Fruit fly (Drosophila melanogaster) whole organism, embryonic: ENCODE measurements around the gene CG7766.

ENCODE experiments used
- Aef1 ChIP-seq: fragments of 200-800 bp; sonication (Bioruptor generic); IDR thresholded peaks from 3 replicates; pipeline ENCODE4 v1.3.6; 2022; ENCODE audit warnings: missing biosample characterization, missing genetic modification characterization
- Awh ChIP-seq: fragments of 200-800 bp; sonication (Bioruptor generic); IDR thresholded peaks from 2 replicates; pipeline ENCODE4, ENCODE4 v1.3.6; 2022; ENCODE audit warnings: missing biosample characterization, missing genetic modification characterization
- CG1233 ChIP-seq: fragments of 200-800 bp; sonication (Bioruptor generic); optimal IDR thresholded peaks from 4 replicates; lab custom pipeline; 2018; ENCODE audit warnings: missing biosample characterization, mild to moderate bottlenecking, missing genetic modification characterization
- CG13296 ChIP-seq: fragments of 200-800 bp; sonication (Bioruptor generic); optimal IDR thresholded peaks from 3 replicates; lab custom pipeline; 2018; ENCODE audit warnings: missing biosample characterization, mild to moderate bottlenecking, missing genetic modification characterization
- CG15269 ChIP-seq: fragments of 200-800 bp; sonication (Bioruptor generic); optimal IDR thresholded peaks from 2 replicates; lab custom pipeline; 2018; ENCODE audit warnings: missing biosample characterization, mild to moderate bottlenecking, missing genetic modification characterization, moderate library complexity
- CG17359 ChIP-seq: fragments of 200-800 bp; sonication (Bioruptor generic); optimal IDR thresholded peaks from 3 replicates; lab custom pipeline; 2018; ENCODE audit warnings: missing biosample characterization, mild to moderate bottlenecking, missing genetic modification characterization, moderate library complexity
- CG1832 ChIP-seq: fragments of 200-800 bp; sonication (Bioruptor generic); optimal IDR thresholded peaks from 2 replicates; lab custom pipeline; 2017; ENCODE audit warnings: missing biosample characterization, mild to moderate bottlenecking, missing genetic modification characterization, inconsistent platforms
- CG2678 ChIP-seq: fragments of 200-800 bp; sonication (Bioruptor generic); optimal IDR thresholded peaks from 3 replicates; lab custom pipeline; 2019; ENCODE audit warnings: missing biosample characterization, mild to moderate bottlenecking, missing genetic modification characterization, moderate library complexity
- CG31388 ChIP-seq: fragments of 200-800 bp; sonication (Bioruptor generic); optimal IDR thresholded peaks from 2 replicates; lab custom pipeline; 2016; ENCODE audit warnings: missing biosample characterization, missing genetic modification characterization
- CG31441 ChIP-seq: fragments of 200-800 bp; sonication (Bioruptor generic); IDR thresholded peaks from 2 replicates; pipeline ENCODE4 v1.3.6; 2022; ENCODE audit warnings: missing biosample characterization, missing genetic modification characterization
- CG32532 ChIP-seq: fragments of 200-800 bp; sonication (Bioruptor generic); IDR thresholded peaks from 2 replicates; pipeline ENCODE4 v1.3.6; 2022; ENCODE audit warnings: missing biosample characterization, missing genetic modification characterization
- CG34376 ChIP-seq: fragments of 200-800 bp; sonication (Bioruptor generic); optimal IDR thresholded peaks from 2 replicates; lab custom pipeline; 2018; ENCODE audit warnings: missing biosample characterization, mild to moderate bottlenecking, missing genetic modification characterization
- CG3847 ChIP-seq: fragments of 200-800 bp; sonication (Bioruptor generic); IDR thresholded peaks from 2 replicates; pipeline ENCODE4 v1.3.6; 2022; ENCODE audit warnings: missing biosample characterization, missing genetic modification characterization
- CG4282 ChIP-seq: fragments of 200-800 bp; sonication (Bioruptor generic); optimal IDR thresholded peaks from 2 replicates; lab custom pipeline; 2016; ENCODE audit warnings: missing biosample characterization, missing genetic modification characterization
- CG5180 ChIP-seq: fragments of 200-800 bp; sonication (Bioruptor generic); optimal IDR thresholded peaks from 3 replicates; lab custom pipeline; 2017; ENCODE audit warnings: missing biosample characterization, missing genetic modification characterization, mild to moderate bottlenecking, moderate library complexity, missing genetic modification reagents
- CG8281 ChIP-seq: fragments of 200-800 bp; sonication (Bioruptor generic); optimal IDR thresholded peaks from 2 replicates; lab custom pipeline; 2018; ENCODE audit warnings: missing biosample characterization, mild to moderate bottlenecking, missing genetic modification characterization, moderate library complexity
- CG8944 ChIP-seq: fragments of 200-800 bp; sonication (Bioruptor generic); optimal IDR thresholded peaks from 3 replicates; lab custom pipeline; 2016; ENCODE audit warnings: missing biosample characterization, missing genetic modification characterization
- Deaf1 ChIP-seq: fragments of 200-800 bp; optimal IDR thresholded peaks from 3 replicates; lab custom pipeline; 2019; ENCODE audit warnings: missing biosample characterization, mild to moderate bottlenecking, missing genetic modification characterization, moderate library complexity
- Dfd ChIP-seq, 2 experiments: fragments of >200 bp; optimal IDR thresholded peaks; 2 replicates each; lab custom pipeline; 2017; ENCODE audit warnings: missing biosample characterization in 2 of 2, missing genetic modification characterization in 2 of 2
- E2f2 ChIP-seq: fragments of 200-800 bp; sonication (Bioruptor generic); IDR thresholded peaks from 2 replicates; pipeline ENCODE4 v1.3.6; 2022; ENCODE audit warnings: missing biosample characterization, missing genetic modification characterization
- Fer1 ChIP-seq: fragments of 200-800 bp; sonication (Bioruptor generic); optimal IDR thresholded peaks from 2 replicates; lab custom pipeline; 2017; ENCODE audit warnings: missing biosample characterization, mild to moderate bottlenecking, missing genetic modification characterization
- Jarid2 ChIP-seq: fragments of 200-800 bp; sonication (Bioruptor generic); optimal IDR thresholded peaks from 3 replicates; lab custom pipeline; 2017; ENCODE audit warnings: mild to moderate bottlenecking, missing biosample characterization, missing genetic modification reagents, missing genetic modification characterization
- Max ChIP-seq: fragments of 200-800 bp; sonication (Bioruptor generic); optimal IDR thresholded peaks from 2 replicates; lab custom pipeline; 2016; ENCODE audit warnings: missing biosample characterization, mild to moderate bottlenecking, missing genetic modification characterization
- Meics ChIP-seq: fragments of 200-800 bp; sonication (Bioruptor generic); optimal IDR thresholded peaks from 2 replicates; lab custom pipeline; 2017; ENCODE audit warnings: missing biosample characterization, mild to moderate bottlenecking, missing genetic modification characterization
- NfI ChIP-seq: fragments of 200-800 bp; sonication (Bioruptor generic); optimal IDR thresholded peaks from 3 replicates; lab custom pipeline; 2018; ENCODE audit warnings: missing biosample characterization, mild to moderate bottlenecking, missing genetic modification characterization, moderate library complexity
- Oli ChIP-seq: fragments of 200-800 bp; sonication (Bioruptor generic); optimal IDR thresholded peaks from 2 replicates; lab custom pipeline; 2018; ENCODE audit warnings: missing biosample characterization, mild to moderate bottlenecking, missing genetic modification characterization, moderate library complexity
- PHDP ChIP-seq: fragments of 200-800 bp; sonication (Bioruptor generic); optimal IDR thresholded peaks from 3 replicates; lab custom pipeline; 2018; ENCODE audit warnings: missing biosample characterization, mild to moderate bottlenecking, missing genetic modification characterization, moderate library complexity
- Poxn ChIP-seq: fragments of 200-800 bp; sonication (Bioruptor generic); IDR thresholded peaks from 2 replicates; pipeline ENCODE4 v1.3.6; 2022; ENCODE audit warnings: missing biosample characterization, missing genetic modification characterization
- Scr ChIP-seq: fragments of 200-800 bp; sonication (Bioruptor generic); IDR thresholded peaks from 2 replicates; pipeline ENCODE4 v1.3.6; 2022; ENCODE audit warnings: missing biosample characterization, missing genetic modification characterization; ENCODE audit not compliant: partially characterized antibody
- Stat92E ChIP-seq, 3 experiments: fragments of >200 bp in 2 of 3; fragments of 200-800 bp in 1 of 3; sonication (Bioruptor generic) in 1 of 3; optimal IDR thresholded peaks; 2 replicates each; lab custom pipeline; 2017 to 2019; ENCODE audit warnings: missing biosample characterization in 3 of 3, missing genetic modification characterization in 3 of 3, mild to moderate bottlenecking in 1 of 3, moderate library complexity in 1 of 3
- amos ChIP-seq: fragments of 200-800 bp; sonication (Bioruptor generic); IDR thresholded peaks from 2 replicates; pipeline ENCODE4 v1.3.6; 2022; ENCODE audit warnings: missing biosample characterization, missing genetic modification characterization; ENCODE audit not compliant: partially characterized antibody
- az2 ChIP-seq: fragments of 200-800 bp; sonication (Bioruptor generic); optimal IDR thresholded peaks from 3 replicates; lab custom pipeline; 2016; ENCODE audit warnings: missing biosample characterization, missing genetic modification characterization
- corto ChIP-seq: fragments of 200-800 bp; sonication (Bioruptor generic); optimal IDR thresholded peaks from 2 replicates; lab custom pipeline; 2016; ENCODE audit warnings: missing biosample characterization, mild to moderate bottlenecking, missing genetic modification characterization, moderate library complexity
- cwo ChIP-seq: fragments of 200-800 bp; sonication (Bioruptor generic); optimal IDR thresholded peaks from 3 replicates; lab custom pipeline; 2017; ENCODE audit warnings: missing biosample characterization, missing genetic modification characterization, mild to moderate bottlenecking, moderate library complexity, missing genetic modification reagents
- eve ChIP-seq, 2 experiments: fragments of >200 bp; optimal IDR thresholded peaks; 2 replicates each; lab custom pipeline; 2017; ENCODE audit warnings: missing biosample characterization in 2 of 2, missing genetic modification characterization in 2 of 2
- gem ChIP-seq: fragments of 200-800 bp; sonication (Bioruptor generic); optimal IDR thresholded peaks from 2 replicates; lab custom pipeline; 2019; ENCODE audit warnings: missing biosample characterization, mild to moderate bottlenecking, missing genetic modification characterization, moderate library complexity
- h ChIP-seq: fragments of >200 bp; optimal IDR thresholded peaks from 2 replicates; lab custom pipeline; 2017
- lmd ChIP-seq: fragments of 200-800 bp; sonication (Bioruptor generic); IDR thresholded peaks from 2 replicates; pipeline ENCODE4 v1.3.6; 2022; ENCODE audit warnings: missing biosample characterization, missing genetic modification characterization
- lov ChIP-seq, 2 experiments: fragments of 200-800 bp in 1 of 2; fragments of >200 bp in 1 of 2; sonication (Bioruptor generic) in 1 of 2; IDR thresholded peaks in 1 of 2; optimal IDR thresholded peaks in 1 of 2; 2 replicates in 1 of 2; 3 replicates in 1 of 2; pipeline versions ENCODE4 v1.3.6 to Lab custom; 2017 to 2022; ENCODE audit warnings: missing biosample characterization in 1 of 2, missing genetic modification characterization in 1 of 2
- nau ChIP-seq: fragments of 200-800 bp; sonication (Bioruptor generic); optimal IDR thresholded peaks from 3 replicates; lab custom pipeline; 2017; ENCODE audit warnings: missing biosample characterization, mild to moderate bottlenecking, missing genetic modification characterization, missing genetic modification reagents
- nerfin-1 ChIP-seq: fragments of 200-800 bp; sonication (Bioruptor generic); optimal IDR thresholded peaks from 3 replicates; lab custom pipeline; 2019; ENCODE audit warnings: missing biosample characterization, mild to moderate bottlenecking, missing genetic modification characterization, moderate library complexity
- odd ChIP-seq: fragments of 200-800 bp; sonication (Bioruptor generic); optimal IDR thresholded peaks from 2 replicates; lab custom pipeline; 2017; ENCODE audit warnings: missing biosample characterization, mild to moderate bottlenecking, missing genetic modification characterization
- rib ChIP-seq: fragments of 200-800 bp; sonication (Bioruptor generic); IDR thresholded peaks from 2 replicates; pipeline ENCODE4 v1.3.6; 2022; ENCODE audit warnings: missing biosample characterization, missing genetic modification characterization
- tap ChIP-seq: fragments of 200-800 bp; optimal IDR thresholded peaks from 3 replicates; lab custom pipeline; 2019; ENCODE audit warnings: missing biosample characterization, mild to moderate bottlenecking, missing genetic modification characterization, moderate library complexity
- tio ChIP-seq: fragments of 200-800 bp; sonication (Bioruptor generic); optimal IDR thresholded peaks from 2 replicates; lab custom pipeline; 2017; ENCODE audit warnings: missing biosample characterization, missing genetic modification characterization, inconsistent platforms
- twi ChIP-seq: fragments of 200-800 bp; optimal IDR thresholded peaks from 2 replicates; lab custom pipeline; 2019; ENCODE audit warnings: missing biosample characterization, mild to moderate bottlenecking, missing genetic modification characterization, moderate library complexity
- vvl ChIP-seq: fragments of 200-800 bp; sonication (Bioruptor generic); IDR thresholded peaks from 2 replicates; pipeline ENCODE4 v1.3.6; 2022; ENCODE audit warnings: missing biosample characterization, missing genetic modification characterization
- zen ChIP-seq: fragments of 200-800 bp; sonication (Bioruptor generic); optimal IDR thresholded peaks from 3 replicates; lab custom pipeline; 2018; ENCODE audit warnings: missing biosample characterization, mild to moderate bottlenecking, missing genetic modification characterization, moderate library complexity

Gene CG7766

DNA sequence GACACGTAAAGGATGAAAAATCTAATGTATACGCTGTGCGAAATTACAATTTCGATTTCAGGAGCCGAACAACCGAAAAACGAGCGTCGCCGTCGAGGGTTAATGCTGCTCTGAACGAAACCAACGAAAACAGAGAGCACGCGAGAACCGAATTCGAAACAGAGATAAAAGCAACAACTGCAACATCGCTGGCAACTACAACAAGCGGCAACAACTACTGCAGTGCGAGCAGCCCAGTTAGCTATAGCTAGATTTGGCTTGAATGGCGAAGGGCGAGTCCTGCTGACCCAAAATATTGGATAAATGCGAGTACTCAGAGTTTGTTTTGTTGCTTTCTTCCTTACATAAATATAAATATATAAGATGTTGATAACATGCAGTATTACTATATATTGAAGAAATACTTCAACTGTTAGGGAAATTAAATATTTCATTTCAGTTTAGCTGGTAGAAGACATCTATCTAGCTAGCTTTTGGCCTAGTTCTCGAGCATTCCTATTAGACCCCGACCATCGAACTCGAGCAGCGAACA, 31.4 kb upstream of the CG7766 start, which contains the start of gene fend:
TSS of gene fend (minus strand) at position 178 of the 532 bp plus-strand sequence.
- TF ChIP-seq Scr (GFP tag; lab: Robert Waterston, UW) (no peak), corto (GFP tag; lab: Kevin White, UChicago) (no peak), lov (optimal IDR thresholded peaks at IDR 0.05; lab: Kevin White, UChicago) (peak; percentile 51), lov (GFP tag; IDR thresholded peaks at IDR 0.05; lab: Robert Waterston, UW) (0 out of 3 replicates have a peak, but pooled peaks have one; percentile 5), h (lab: Kevin White, UChicago) (no peak), vvl (GFP tag; lab: Robert Waterston, UW) (peak; percentile 26; the same call in 1 of the 2 replicates), Max (peak; percentile 44), PHDP (tag; lab: Kevin White, UChicago) (peak; percentile 25), twi (peak; percentile 41), cwo (GFP tag; lab: Kevin White, UChicago) (peak; percentile 24), CG15269 (peak; percentile 57), NfI (peak; percentile 44), Aef1 (peak; percentile 33; the same call in 2 of the 3 replicates), Poxn (GFP tag; lab: Robert Waterston, UW) (no peak), Stat92E (GFP tag; optimal IDR thresholded peaks at IDR 0.05; lab: Kevin White, UChicago) (peak in 1 of 3 experiments; percentile 60), az2 (GFP tag; lab: Kevin White, UChicago) (peak; percentile 34), zen (tag; lab: Kevin White, UChicago) (peak; percentile 8), CG2678 (tag; lab: Kevin White, UChicago) (peak; percentile 67), nerfin-1 (tag; lab: Kevin White, UChicago) (peak; percentile 35), CG3847 (GFP tag; lab: Robert Waterston, UW) (0 out of 2 replicates have a peak, but pooled peaks have one; percentile 22), odd (GFP tag; lab: Kevin White, UChicago) (peak; percentile 13), tio (no peak), CG17359 (tag; lab: Kevin White, UChicago) (peak; percentile 11), E2f2 (GFP tag; lab: Robert Waterston, UW) (peak; percentile 21; the same call in 1 of the 2 replicates), gem (tag; lab: Kevin White, UChicago) (peak; percentile 57), amos (GFP tag; lab: Robert Waterston, UW) (0 out of 2 replicates have a peak, but pooled peaks have one; percentile 18), CG1233 (GFP tag; lab: Kevin White, UChicago) (peak; percentile 21), rib (GFP tag; lab: Robert Waterston, UW) (no peak), CG4282 (GFP tag; lab: Kevin White, UChicago) (no peak), CG1832 (GFP tag; lab: Kevin White, UChicago) (no peak), CG34376 (GFP tag; lab: Kevin White, UChicago) (peak; percentile 37), Deaf1 (tag; lab: Kevin White, UChicago) (peak; percentile 68), Meics (peak; percentile 53), lmd (GFP tag; lab: Robert Waterston, UW) (peak; percentile 29; the same call in 1 of the 2 replicates), Oli (tag; lab: Kevin White, UChicago) (peak; percentile 24), eve (GFP tag; optimal IDR thresholded peaks at IDR 0.05; lab: Kevin White, UChicago) (peak in 1 of 2 experiments; percentile 30), CG8281 (tag; lab: Kevin White, UChicago) (peak; percentile 8), CG32532 (GFP tag; lab: Robert Waterston, UW) (peak; percentile 28; the same call in 1 of the 2 replicates), CG31441 (GFP tag; lab: Robert Waterston, UW) (peak; percentile 53), tap (tag; lab: Kevin White, UChicago) (peak; percentile 45), CG31388 (GFP tag; lab: Kevin White, UChicago) (no peak), Dfd (GFP tag; optimal IDR thresholded peaks at IDR 0.05; lab: Kevin White, UChicago) (no peak), Jarid2 (GFP tag; lab: Kevin White, UChicago) (peak; percentile 85), CG13296 (GFP tag; lab: Kevin White, UChicago) (peak; percentile 58), Awh (GFP tag; lab: Robert Waterston, UW) (no peak), CG8944 (no peak), CG5180 (GFP tag; lab: Kevin White, UChicago) (peak; percentile 100), Fer1 (GFP tag; lab: Kevin White, UChicago) (peak; percentile 63), nau (GFP tag; lab: Kevin White, UChicago) (peak; percentile 18)
